Worm (Caenorhabditis elegans): Measurements from ENCODE around the gene M05D6.2.

The M05D6.2 gene

ce11 chrII:8506759-8507158 is 38.9 kb downstream of the M05D6.2 start:
- TF ChIP-seq mml-1 (tag; optimal IDR thresholded peaks at IDR 0.05): no peak
- peak; percentile 21 for TF ChIP-seq pha-4 (tag; optimal IDR thresholded peaks at IDR 0.05)
- TF ChIP-seq elt-2 (tag; optimal IDR thresholded peaks at IDR 0.05): peak; percentile 36
- TF ChIP-seq nhr-237 (tag; optimal IDR thresholded peaks at IDR 0.05): no peak
- TF ChIP-seq pqm-1 (tag; optimal IDR thresholded peaks at IDR 0.05): peak; percentile 55
- no peak for TF ChIP-seq jun-1 (tag; optimal IDR thresholded peaks at IDR 0.05)

ce11 chrII:8508956-8509355 is 41.0 kb downstream of the M05D6.2 start, which contains the start of gene T13H5.1:
TSS of gene T13H5.1 (minus strand) at chrII:8509056.
- no peak for TF ChIP-seq snpc-4 (tag; optimal IDR thresholded peaks at IDR 0.05)
- TF ChIP-seq lin-39 (tag; optimal IDR thresholded peaks at IDR 0.05): no peak
- no peak for TF ChIP-seq nfya-1 (tag; optimal IDR thresholded peaks at IDR 0.05; ENCODE audit: insufficient read depth)

- TF ChIP-seq jun-1 (tag; optimal IDR thresholded peaks at IDR 0.05): peak; percentile 32
- peak; percentile 43 for TF ChIP-seq pha-4 (tag; optimal IDR thresholded peaks at IDR 0.05)
- no peak for TF ChIP-seq nhr-237 (tag; optimal IDR thresholded peaks at IDR 0.05)
- peak; percentile 81 for TF ChIP-seq elt-2 (tag; optimal IDR thresholded peaks at IDR 0.05)
- TF ChIP-seq pqm-1 (tag; optimal IDR thresholded peaks at IDR 0.05): peak; percentile 87
Observed at ce11 chrII:8514729-8515128, 46.8 kb downstream of the M05D6.2 start, which contains the start of gene ctg-2. TSS of gene ctg-2 (plus strand) at chrII:8515054.

- TF ChIP-seq eor-1 (tag; optimal IDR thresholded peaks at IDR 0.05): no peak
- TF ChIP-seq pha-4 (tag; optimal IDR thresholded peaks at IDR 0.05): peak; percentile 35
- no peak for TF ChIP-seq lin-39 (tag; optimal IDR thresholded peaks at IDR 0.05)
- TF ChIP-seq egl-5 (tag; optimal IDR thresholded peaks at IDR 0.05): no peak
- peak; percentile 79 for TF ChIP-seq elt-2 (tag; optimal IDR thresholded peaks at IDR 0.05)
- peak; percentile 51 for TF ChIP-seq jun-1 (tag; optimal IDR thresholded peaks at IDR 0.05)
- TF ChIP-seq pqm-1 (tag; optimal IDR thresholded peaks at IDR 0.05): peak; percentile 20
- TF ChIP-seq ztf-11 (tag; optimal IDR thresholded peaks at IDR 0.05): no peak
Observed at ce11 chrII:8515521-8515920, 47.6 kb downstream of the M05D6.2 start.

ce11 chrII:8516783-8517182 is 48.9 kb downstream of the M05D6.2 start, which contains the start of gene rnh-2:
TSS of gene rnh-2 (plus strand) at chrII:8517150.
- TF ChIP-seq ceh-28 (tag; optimal IDR thresholded peaks at IDR 0.05): no peak
- TF ChIP-seq pha-4 (tag; optimal IDR thresholded peaks at IDR 0.05): peak; percentile 92
- peak; percentile 42 for TF ChIP-seq elt-2 (tag; optimal IDR thresholded peaks at IDR 0.05)
- TF ChIP-seq ceh-16 (tag; optimal IDR thresholded peaks at IDR 0.05): no peak
- TF ChIP-seq nhr-25 (tag; optimal IDR thresholded peaks at IDR 0.05): peak; percentile 52
- peak; percentile 85 for TF ChIP-seq lin-15B (tag; optimal IDR thresholded peaks at IDR 0.05)
- peak; percentile 60 for TF ChIP-seq nfya-1 (tag; optimal IDR thresholded peaks at IDR 0.05; ENCODE audit: insufficient read depth)
- peak; percentile 28 for TF ChIP-seq nhr-76 (tag; optimal IDR thresholded peaks at IDR 0.05)
- TF ChIP-seq unc-62 (GFP tag; optimal IDR thresholded peaks at IDR 0.05): no peak
- no peak for TF ChIP-seq fkh-10 (GFP tag; optimal IDR thresholded peaks at IDR 0.05)
- TF ChIP-seq nhr-12 (tag; optimal IDR thresholded peaks at IDR 0.05): no peak
- TF ChIP-seq ZK546.5 (tag; optimal IDR thresholded peaks at IDR 0.05): no peak
- no peak for TF ChIP-seq nhr-28 (tag; optimal IDR thresholded peaks at IDR 0.05)
- TF ChIP-seq nhr-23 (tag; optimal IDR thresholded peaks at IDR 0.05): peak; percentile 83
- TF ChIP-seq R02D3.7 (tag; optimal IDR thresholded peaks at IDR 0.05): peak; percentile 46
- TF ChIP-seq ceh-82 (tag; optimal IDR thresholded peaks at IDR 0.05): no peak
- no peak for TF ChIP-seq nhr-11 (tag; optimal IDR thresholded peaks at IDR 0.05)
- TF ChIP-seq nhr-43 (tag; optimal IDR thresholded peaks at IDR 0.05; ENCODE audit: poor library complexity, severe bottlenecking): peak; percentile 58
- TF ChIP-seq snpc-4 (tag; optimal IDR thresholded peaks at IDR 0.05): peak; percentile 73
- TF ChIP-seq fos-1 (tag; optimal IDR thresholded peaks at IDR 0.05): no peak
- TF ChIP-seq lsy-12 (tag; optimal IDR thresholded peaks at IDR 0.05): peak; percentile 14
- TF ChIP-seq aly-2 (tag; optimal IDR thresholded peaks at IDR 0.05): no peak
- no peak for TF ChIP-seq ztf-11 (tag; optimal IDR thresholded peaks at IDR 0.05)
- TF ChIP-seq tbx-2 (tag; optimal IDR thresholded peaks at IDR 0.05): no peak

- no peak for TF ChIP-seq unc-39 (tag; optimal IDR thresholded peaks at IDR 0.05)
- TF ChIP-seq nhr-25 (tag; optimal IDR thresholded peaks at IDR 0.05): no peak
- no peak for TF ChIP-seq mml-1 (tag; optimal IDR thresholded peaks at IDR 0.05)
- TF ChIP-seq nhr-11 (tag; optimal IDR thresholded peaks at IDR 0.05): no peak
- no peak for TF ChIP-seq daf-12 (tag; optimal IDR thresholded peaks at IDR 0.05)
- no peak for TF ChIP-seq lin-39 (tag; optimal IDR thresholded peaks at IDR 0.05)
- no peak for TF ChIP-seq skn-1 (tag; optimal IDR thresholded peaks at IDR 0.05)
- TF ChIP-seq elt-3 (tag; optimal IDR thresholded peaks at IDR 0.05): no peak
- no peak for TF ChIP-seq ceh-9 (tag; optimal IDR thresholded peaks at IDR 0.05)
- TF ChIP-seq ZK546.5 (tag; optimal IDR thresholded peaks at IDR 0.05): no peak
- TF ChIP-seq nhr-76 (tag; optimal IDR thresholded peaks at IDR 0.05): no peak
- TF ChIP-seq nhr-12 (tag; optimal IDR thresholded peaks at IDR 0.05): no peak
- TF ChIP-seq zag-1 (tag; optimal IDR thresholded peaks at IDR 0.05): no peak
- TF ChIP-seq fkh-10 (GFP tag; optimal IDR thresholded peaks at IDR 0.05): no peak
- TF ChIP-seq lin-15B (tag; optimal IDR thresholded peaks at IDR 0.05): no peak
- no peak for TF ChIP-seq ceh-16 (tag; optimal IDR thresholded peaks at IDR 0.05)
- no peak for TF ChIP-seq nfya-1 (tag; optimal IDR thresholded peaks at IDR 0.05; ENCODE audit: insufficient read depth)
- TF ChIP-seq nhr-28 (tag; optimal IDR thresholded peaks at IDR 0.05): no peak
- TF ChIP-seq nhr-67 (tag; optimal IDR thresholded peaks at IDR 0.05): no peak
Observed at ce11 chrII:8518210-8518609, 50.3 kb downstream of the M05D6.2 start, which contains the start of gene T13H5.8. TSS of gene T13H5.8 (plus strand) at chrII:8518510.
